Fruit fly (Drosophila melanogaster) whole organism, embryonic: ENCODE measurements around the gene CG13671.
A peak's percentile ranks its signal among the peaks of the same experiment; 100 is the strongest.

Source experiments
- CG13123 ChIP-seq: fragments of 200-800 bp; sonication (Bioruptor generic); optimal IDR thresholded peaks from 2 replicates; lab custom pipeline; 2016; ENCODE audit warnings: missing biosample characterization, missing genetic modification characterization
- CG13775 ChIP-seq: fragments of 200-800 bp; sonication (Bioruptor generic); optimal IDR thresholded peaks from 3 replicates; lab custom pipeline; 2017; ENCODE audit warnings: missing biosample characterization, mild to moderate bottlenecking, missing genetic modification characterization
- CG14860 ChIP-seq: fragments of 200-800 bp; sonication (Bioruptor generic); IDR thresholded peaks from 3 replicates; pipeline ENCODE4 v1.3.6; 2022; ENCODE audit warnings: missing biosample characterization, missing genetic modification characterization; ENCODE audit not compliant: partially characterized antibody
- CG15011 ChIP-seq: fragments of 200-800 bp; sonication (Bioruptor generic); optimal IDR thresholded peaks from 3 replicates; lab custom pipeline; 2018; ENCODE audit warnings: missing biosample characterization, mild to moderate bottlenecking, missing genetic modification characterization
- CG15514 ChIP-seq: fragments of 200-800 bp; sonication (Bioruptor generic); optimal IDR thresholded peaks from 3 replicates; lab custom pipeline; 2017; ENCODE audit warnings: missing biosample characterization, missing genetic modification characterization, mild to moderate bottlenecking, moderate library complexity, missing genetic modification reagents
- CG16863 ChIP-seq: fragments of 200-800 bp; sonication (Bioruptor generic); optimal IDR thresholded peaks from 3 replicates; lab custom pipeline; 2016; ENCODE audit warnings: missing biosample characterization, missing genetic modification characterization
- CG17568 ChIP-seq: fragments of 200-800 bp; sonication (Bioruptor generic); optimal IDR thresholded peaks from 2 replicates; lab custom pipeline; 2018; ENCODE audit warnings: missing biosample characterization, mild to moderate bottlenecking, missing genetic modification characterization, moderate library complexity
- CG2202 ChIP-seq: fragments of 200-800 bp; sonication (Bioruptor generic); optimal IDR thresholded peaks from 2 replicates; lab custom pipeline; 2018; ENCODE audit warnings: missing biosample characterization, mild to moderate bottlenecking, missing genetic modification characterization
- CG2712 ChIP-seq: fragments of 200-800 bp; optimal IDR thresholded peaks from 3 replicates; lab custom pipeline; 2019; ENCODE audit warnings: missing biosample characterization, mild to moderate bottlenecking, missing genetic modification characterization, moderate library complexity
- CG31388 ChIP-seq: fragments of 200-800 bp; sonication (Bioruptor generic); optimal IDR thresholded peaks from 2 replicates; lab custom pipeline; 2016; ENCODE audit warnings: missing biosample characterization, missing genetic modification characterization
- CG32772 ChIP-seq: fragments of 200-800 bp; sonication (Bioruptor generic); IDR thresholded peaks from 2 replicates; pipeline ENCODE4 v1.3.6; 2022; ENCODE audit warnings: missing biosample characterization, missing genetic modification characterization
- CG33213 ChIP-seq: fragments of 200-800 bp; sonication (Bioruptor generic); optimal IDR thresholded peaks from 3 replicates; lab custom pipeline; 2016; ENCODE audit warnings: missing biosample characterization, missing genetic modification characterization
- CG4707 ChIP-seq: fragments of 200-800 bp; sonication (Bioruptor generic); optimal IDR thresholded peaks from 2 replicates; lab custom pipeline; 2018; ENCODE audit warnings: missing biosample characterization, mild to moderate bottlenecking, missing genetic modification characterization, moderate library complexity
- CG6791 ChIP-seq: fragments of 200-800 bp; sonication (Bioruptor generic); IDR thresholded peaks from 3 replicates; pipeline ENCODE4 v1.3.6; 2022; ENCODE audit warnings: missing biosample characterization, missing genetic modification characterization; ENCODE audit not compliant: partially characterized antibody
- CG6813 ChIP-seq: fragments of 200-800 bp; sonication (Bioruptor generic); optimal IDR thresholded peaks from 2 replicates; lab custom pipeline; 2017; ENCODE audit warnings: missing biosample characterization, missing genetic modification characterization, mild to moderate bottlenecking, moderate library complexity, missing genetic modification reagents
- CG7963 ChIP-seq: fragments of 200-800 bp; sonication (Bioruptor generic); IDR thresholded peaks from 3 replicates; pipeline ENCODE4 v1.3.6; 2022; ENCODE audit warnings: missing biosample characterization, missing genetic modification characterization; ENCODE audit not compliant: partially characterized antibody
- CG8290 ChIP-seq, 3 experiments: fragments of 200-800 bp; sonication (Bioruptor generic); optimal IDR thresholded peaks; 2 replicates each; lab custom pipeline; 2016 to 2019; ENCODE audit warnings: missing biosample characterization in 3 of 3, missing genetic modification characterization in 3 of 3, mild to moderate bottlenecking in 2 of 3, moderate library complexity in 1 of 3
- CG9215 ChIP-seq: fragments of 200-800 bp; sonication (Bioruptor generic); IDR thresholded peaks from 2 replicates; pipeline ENCODE4 v1.3.6; 2022; ENCODE audit warnings: missing biosample characterization, missing genetic modification characterization
- CrebB ChIP-seq: fragments of 200-800 bp; sonication (Bioruptor generic); optimal IDR thresholded peaks from 3 replicates; lab custom pipeline; 2018; ENCODE audit warnings: missing biosample characterization, mild to moderate bottlenecking, missing genetic modification characterization
- D ChIP-seq, 2 experiments: fragments of 200-800 bp in 1 of 2; fragments of >200 bp in 1 of 2; sonication (Bioruptor generic) in 1 of 2; optimal IDR thresholded peaks; 2 replicates in 1 of 2; 3 replicates in 1 of 2; lab custom pipeline; 2017; ENCODE audit warnings: mild to moderate bottlenecking in 1 of 2, missing biosample characterization in 1 of 2, missing genetic modification characterization in 1 of 2, missing genetic modification reagents in 1 of 2
- Drgx ChIP-seq: fragments of 200-800 bp; sonication (Bioruptor generic); IDR thresholded peaks from 2 replicates; pipeline ENCODE4 v1.3.6; 2022; ENCODE audit warnings: missing biosample characterization, missing genetic modification characterization
- Ets97D ChIP-seq: fragments of 200-800 bp; sonication (Bioruptor generic); optimal IDR thresholded peaks from 3 replicates; lab custom pipeline; 2016; ENCODE audit warnings: missing biosample characterization, missing genetic modification characterization
- Fer1 ChIP-seq: fragments of 200-800 bp; sonication (Bioruptor generic); optimal IDR thresholded peaks from 2 replicates; lab custom pipeline; 2017; ENCODE audit warnings: missing biosample characterization, mild to moderate bottlenecking, missing genetic modification characterization
- H2.0 ChIP-seq: fragments of 200-800 bp; sonication (Bioruptor generic); IDR thresholded peaks from 2 replicates; pipeline ENCODE4 v1.3.6; 2022; ENCODE audit warnings: missing biosample characterization, missing genetic modification characterization
- HLH4C ChIP-seq: fragments of 200-800 bp; sonication (Bioruptor generic); IDR thresholded peaks from 3 replicates; pipeline ENCODE4 v1.3.6; 2022; ENCODE audit warnings: missing biosample characterization, missing genetic modification characterization; ENCODE audit not compliant: partially characterized antibody
- HmgZ ChIP-seq: fragments of 200-800 bp; sonication (Bioruptor generic); optimal IDR thresholded peaks from 2 replicates; lab custom pipeline; 2018; ENCODE audit warnings: missing biosample characterization, mild to moderate bottlenecking, missing genetic modification characterization
- MTF-1 ChIP-seq: fragments of 200-800 bp; sonication (Bioruptor generic); optimal IDR thresholded peaks from 2 replicates; lab custom pipeline; 2018; ENCODE audit warnings: missing biosample characterization, mild to moderate bottlenecking, missing genetic modification characterization, borderline replicate concordance
- Mrtf ChIP-seq: fragments of 200-800 bp; sonication (Bioruptor generic); IDR thresholded peaks from 3 replicates; pipeline ENCODE4 v1.3.6; 2022; ENCODE audit warnings: missing biosample characterization, missing genetic modification characterization
- Neu2 ChIP-seq: fragments of 200-800 bp; sonication (Bioruptor generic); optimal IDR thresholded peaks from 3 replicates; lab custom pipeline; 2016; ENCODE audit warnings: missing biosample characterization, missing genetic modification characterization, borderline replicate concordance
- PHDP ChIP-seq: fragments of 200-800 bp; sonication (Bioruptor generic); optimal IDR thresholded peaks from 3 replicates; lab custom pipeline; 2018; ENCODE audit warnings: missing biosample characterization, mild to moderate bottlenecking, missing genetic modification characterization, moderate library complexity
- Six4 ChIP-seq: fragments of 200-800 bp; sonication (Bioruptor generic); optimal IDR thresholded peaks from 2 replicates; lab custom pipeline; 2016; ENCODE audit warnings: missing biosample characterization, missing genetic modification characterization
- Sox100B ChIP-seq: fragments of 200-800 bp; sonication (Bioruptor generic); optimal IDR thresholded peaks from 3 replicates; lab custom pipeline; 2018; ENCODE audit warnings: missing biosample characterization, mild to moderate bottlenecking, missing genetic modification characterization
- ac ChIP-seq: fragments of 200-800 bp; sonication (Bioruptor generic); optimal IDR thresholded peaks from 3 replicates; lab custom pipeline; 2017; ENCODE audit warnings: missing biosample characterization, mild to moderate bottlenecking, missing genetic modification characterization
- br ChIP-seq: fragments of >200 bp; optimal IDR thresholded peaks from 2 replicates; lab custom pipeline; 2017
- cato ChIP-seq: fragments of 200-800 bp; sonication (Bioruptor generic); optimal IDR thresholded peaks from 2 replicates; lab custom pipeline; 2016; ENCODE audit warnings: missing biosample characterization, missing genetic modification characterization, borderline replicate concordance
- fu2 ChIP-seq: fragments of 200-800 bp; sonication (Bioruptor generic); optimal IDR thresholded peaks from 2 replicates; lab custom pipeline; 2016; ENCODE audit warnings: missing biosample characterization, missing genetic modification characterization
- ind ChIP-seq: fragments of 200-800 bp; sonication (Bioruptor generic); optimal IDR thresholded peaks from 3 replicates; lab custom pipeline; 2016; ENCODE audit warnings: missing biosample characterization, missing genetic modification characterization
- nerfin-2 ChIP-seq: fragments of 200-800 bp; sonication (Bioruptor generic); IDR thresholded peaks from 2 replicates; pipeline ENCODE4 v1.3.6; 2022; ENCODE audit warnings: missing biosample characterization, missing genetic modification characterization; ENCODE audit not compliant: partially characterized antibody
- nmo ChIP-seq: fragments of 200-800 bp; sonication (Bioruptor generic); optimal IDR thresholded peaks from 2 replicates; lab custom pipeline; 2018; ENCODE audit warnings: missing biosample characterization, mild to moderate bottlenecking, missing genetic modification characterization, moderate library complexity
- nom ChIP-seq: fragments of 200-800 bp; sonication (Bioruptor generic); optimal IDR thresholded peaks from 2 replicates; lab custom pipeline; 2017; ENCODE audit warnings: missing biosample characterization, missing genetic modification characterization, mild to moderate bottlenecking, moderate library complexity, missing genetic modification reagents
- pfk ChIP-seq: fragments of 200-800 bp; sonication (Bioruptor generic); optimal IDR thresholded peaks from 2 replicates; lab custom pipeline; 2018; ENCODE audit warnings: missing biosample characterization, mild to moderate bottlenecking, missing genetic modification characterization, moderate library complexity
- pita ChIP-seq: fragments of 200-800 bp; sonication (Bioruptor generic); optimal IDR thresholded peaks from 2 replicates; lab custom pipeline; 2017; ENCODE audit warnings: missing biosample characterization, mild to moderate bottlenecking, missing genetic modification characterization
- rib ChIP-seq: fragments of 200-800 bp; sonication (Bioruptor generic); IDR thresholded peaks from 2 replicates; pipeline ENCODE4 v1.3.6; 2022; ENCODE audit warnings: missing biosample characterization, missing genetic modification characterization
- run ChIP-seq: fragments of 200-800 bp; sonication (Bioruptor generic); optimal IDR thresholded peaks from 3 replicates; lab custom pipeline; 2018; ENCODE audit warnings: missing biosample characterization, mild to moderate bottlenecking, missing genetic modification characterization
- schlank ChIP-seq: fragments of 200-800 bp; sonication (Bioruptor generic); optimal IDR thresholded peaks from 2 replicates; lab custom pipeline; 2018; ENCODE audit warnings: missing biosample characterization, mild to moderate bottlenecking, missing genetic modification characterization
- sens-2 ChIP-seq: fragments of 200-800 bp; sonication (Bioruptor generic); IDR thresholded peaks from 2 replicates; pipeline ENCODE4 v1.3.6; 2022; ENCODE audit warnings: missing biosample characterization, missing genetic modification characterization
- so ChIP-seq: fragments of 200-800 bp; sonication (Bioruptor generic); IDR thresholded peaks from 3 replicates; pipeline ENCODE4 v1.3.6; 2022; ENCODE audit warnings: missing biosample characterization, missing genetic modification characterization
- zf30C ChIP-seq: fragments of 200-800 bp; sonication (Bioruptor generic); optimal IDR thresholded peaks from 3 replicates; lab custom pipeline; 2018; ENCODE audit warnings: missing biosample characterization, mild to moderate bottlenecking, missing genetic modification characterization

The CG13671 gene

dm6 chr3L:8314788-8315140, 14.9 kb downstream of the CG13671 start (continued):
- no peak for TF ChIP-seq Ets97D (GFP tag; lab: Kevin White, UChicago)
- TF ChIP-seq ind = no peak
- TF ChIP-seq CG33213 (GFP tag; lab: Kevin White, UChicago) = no peak
- TF ChIP-seq so = no peak
- TF ChIP-seq CG15011 = no peak
- TF ChIP-seq CG13123 (GFP tag; lab: Kevin White, UChicago) = no peak
- no peak for TF ChIP-seq CG6813
- peak; percentile 46 for TF ChIP-seq Fer1 (GFP tag; lab: Kevin White, UChicago)
- TF ChIP-seq br (lab: Kevin White, UChicago) = no peak
- no peak for TF ChIP-seq HLH4C (GFP tag; lab: Robert Waterston, UW)
- TF ChIP-seq zf30C (GFP tag; lab: Kevin White, UChicago) = no peak
- TF ChIP-seq run (tag; lab: Kevin White, UChicago) = no peak
- TF ChIP-seq Drgx (GFP tag; lab: Robert Waterston, UW) = peak; percentile 27; the same call in 1 of the 2 replicates
- no peak for TF ChIP-seq MTF-1 (GFP tag; lab: Kevin White, UChicago)
- peak; percentile 11 for TF ChIP-seq CrebB (tag; lab: Kevin White, UChicago)
- no peak for TF ChIP-seq D (optimal IDR thresholded peaks at IDR 0.05; lab: Kevin White, UChicago)
- no peak for TF ChIP-seq D (GFP tag; optimal IDR thresholded peaks at IDR 0.05; lab: Kevin White, UChicago)
- TF ChIP-seq CG31388 (GFP tag; lab: Kevin White, UChicago) = no peak
- peak; percentile 0 for TF ChIP-seq Six4 (GFP tag; lab: Kevin White, UChicago)
- no peak for TF ChIP-seq schlank
- no peak for TF ChIP-seq pfk
- TF ChIP-seq CG2712 = no peak
- no peak for TF ChIP-seq rib (GFP tag; lab: Robert Waterston, UW)
- TF ChIP-seq Sox100B (GFP tag; lab: Kevin White, UChicago) = no peak

dm6 chr3L:8315141-8315816, 15.4 kb downstream of the CG13671 start, which contains the start of gene Cpsf6:
Cpsf6 (minus strand) TSS chr3L:8315502.
- TF ChIP-seq rib (GFP tag; lab: Robert Waterston, UW) = peak; percentile 63
- no peak for TF ChIP-seq CG7963 (GFP tag; lab: Robert Waterston, UW)
- no peak for TF ChIP-seq CG32772
- TF ChIP-seq CG17568 (GFP tag; lab: Kevin White, UChicago) = peak; percentile 84
- peak; percentile 43 for TF ChIP-seq CG13775 (GFP tag; lab: Kevin White, UChicago)
- TF ChIP-seq nom (GFP tag; lab: Kevin White, UChicago) = peak; percentile 50
- TF ChIP-seq CG15514 = peak; percentile 80
- TF ChIP-seq sens-2 (GFP tag; lab: Robert Waterston, UW) = peak; percentile 68
- TF ChIP-seq CG6791 (GFP tag; lab: Robert Waterston, UW) = no peak
- no peak for TF ChIP-seq CG14860
- TF ChIP-seq nmo (GFP tag; lab: Kevin White, UChicago) = peak; percentile 80
- 0 out of 2 replicates have a peak, but pooled peaks have one; percentile 18 for TF ChIP-seq nerfin-2 (GFP tag; lab: Robert Waterston, UW)
- TF ChIP-seq cato (GFP tag; lab: Kevin White, UChicago) = peak; percentile 19
- TF ChIP-seq fu2 (GFP tag; lab: Kevin White, UChicago) = no peak
- TF ChIP-seq ac (GFP tag; lab: Kevin White, UChicago) = no peak
- no peak; the same call in 2 of the 3 replicates for TF ChIP-seq Mrtf (GFP tag; lab: Robert Waterston, UW)
- no peak for TF ChIP-seq Neu2 (GFP tag; lab: Kevin White, UChicago)
- peak; percentile 11 for TF ChIP-seq CG2202 (tag; lab: Kevin White, UChicago)
- peak; percentile 17 for TF ChIP-seq CG16863
- peak; percentile 53 for TF ChIP-seq HmgZ (tag; lab: Kevin White, UChicago)
- TF ChIP-seq PHDP (tag; lab: Kevin White, UChicago) = peak; percentile 76
- peak; percentile 79 for TF ChIP-seq H2.0 (GFP tag; lab: Robert Waterston, UW)
- no peak for TF ChIP-seq CG4707 (GFP tag; lab: Kevin White, UChicago)
- peak; percentile 52 for TF ChIP-seq pita
- TF ChIP-seq CG9215 (GFP tag; lab: Robert Waterston, UW) = peak; percentile 44; the same call in 1 of the 2 replicates
- peak; percentile 9 for TF ChIP-seq CG8290 (GFP tag; optimal IDR thresholded peaks at IDR 0.05; lab: Kevin White, UChicago)
- no peak for TF ChIP-seq CG8290 (tag; optimal IDR thresholded peaks at IDR 0.05; lab: Kevin White, UChicago)
